Worm (Caenorhabditis elegans): ENCODE data around the gene aagr-1.

The aagr-1 gene

ce11 chrIV:8367887-8368286 is 1.6 kb downstream of the aagr-1 start:
- TF ChIP-seq C06A6.2 (GFP tag; conservative IDR thresholded peaks at IDR 0.05) = no peak
- TF ChIP-seq nfya-1 (tag; optimal IDR thresholded peaks at IDR 0.05; ENCODE audit: borderline replicate concordance, insufficient read depth) = no peak
- no peak for TF ChIP-seq lsy-27 (tag; optimal IDR thresholded peaks at IDR 0.05; ENCODE audit: borderline replicate concordance, insufficient read depth)

ce11 chrIV:8369135-8369534 is 2.8 kb downstream of the aagr-1 start, which contains the start of gene D2096.6:
Gene D2096.6, minus strand, starts transcription at chrIV:8369235.
- no peak for TF ChIP-seq attf-5 (GFP tag; optimal IDR thresholded peaks at IDR 0.05)
- no peak for TF ChIP-seq ets-4 (GFP tag; optimal IDR thresholded peaks at IDR 0.05)

DNA sequence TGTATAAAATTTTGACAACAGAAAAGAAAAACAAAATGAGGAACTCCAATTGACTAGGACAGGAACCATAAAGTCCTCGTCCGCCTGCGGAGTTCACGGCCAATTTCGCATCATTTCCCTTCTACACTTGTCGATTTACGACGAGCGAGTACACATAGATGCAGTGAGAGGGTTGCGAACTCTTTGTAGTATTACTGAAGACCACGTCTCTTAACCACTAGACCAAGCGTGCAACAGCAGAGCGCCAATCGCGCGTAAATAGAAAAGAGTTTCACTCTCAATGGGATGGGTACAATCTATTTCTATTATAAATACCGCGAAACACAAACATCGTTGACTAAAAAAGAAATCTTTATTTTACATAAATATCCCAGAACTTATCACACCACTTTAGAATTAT is 9.1 kb downstream of the aagr-1 start:
- no peak for TF ChIP-seq cebp-2 (GFP tag; IDR thresholded peaks at IDR 0.05)
- no peak for TF ChIP-seq nhr-120 (GFP tag; IDR thresholded peaks at IDR 0.05)
- TF ChIP-seq snpc-3.4 (tag; optimal IDR thresholded peaks at IDR 0.05) = peak; percentile 82
- TF ChIP-seq lag-1 (GFP tag; IDR thresholded peaks at IDR 0.05) = no peak
- peak; percentile 49 for TF ChIP-seq sptf-2 (GFP tag; optimal IDR thresholded peaks at IDR 0.05)
- no peak for TF ChIP-seq fkh-3 (tag; optimal IDR thresholded peaks at IDR 0.05)
- 0 out of 2 replicates have a peak, but pooled peaks have one; percentile 43 for TF ChIP-seq Y67H2A.10 (GFP tag; conservative IDR thresholded peaks at IDR 0.05)
- TF ChIP-seq F52B5.7 (tag; optimal IDR thresholded peaks at IDR 0.05) = peak; percentile 74
- TF ChIP-seq nfya-1 (tag; optimal IDR thresholded peaks at IDR 0.05; ENCODE audit: borderline replicate concordance, insufficient read depth) = no peak
- TF ChIP-seq madf-6 (GFP tag; IDR thresholded peaks at IDR 0.05) = peak; percentile 58; the same call in 1 of the 2 replicates
- no peak for TF ChIP-seq F37B4.10 (GFP tag; IDR thresholded peaks at IDR 0.05)
- TF ChIP-seq ztf-3 (GFP tag; optimal IDR thresholded peaks at IDR 0.05) = no peak
- no peak for TF ChIP-seq egl-18 (GFP tag; IDR thresholded peaks at IDR 0.05)
- peak; percentile 22 for TF ChIP-seq hlh-12 (tag; optimal IDR thresholded peaks at IDR 0.05)
- no peak for TF ChIP-seq hsf-1 (GFP tag; IDR thresholded peaks at IDR 0.05)
- TF ChIP-seq lin-26 (GFP tag; IDR thresholded peaks at IDR 0.05) = peak; percentile 84
- TF ChIP-seq lsl-1 (GFP tag; optimal IDR thresholded peaks at IDR 0.05) = peak; percentile 44
- TF ChIP-seq Y56A3A.18 (GFP tag; IDR thresholded peaks at IDR 0.05) = 0 out of 2 replicates have a peak, but pooled peaks have one; percentile 35
- no peak for TF ChIP-seq sdz-38 (tag; optimal IDR thresholded peaks at IDR 0.05)
- TF ChIP-seq attf-6 (GFP tag; IDR thresholded peaks at IDR 0.05) = 0 out of 2 replicates have a peak, but pooled peaks have one; percentile 16
- peak; percentile 77 for TF ChIP-seq B0261.1 (tag; optimal IDR thresholded peaks at IDR 0.05)
- peak; percentile 23 for TF ChIP-seq ama-1 (optimal IDR thresholded peaks at IDR 0.05)
- peak; percentile 46 to 65 for TF ChIP-seq ama-1 (GFP tag; optimal IDR thresholded peaks at IDR 0.05)
- no peak for TF ChIP-seq let-526 (GFP tag; IDR thresholded peaks at IDR 0.05)
- peak; percentile 33; the same call in 1 of the 2 replicates for TF ChIP-seq K11D2.4 (GFP tag; IDR thresholded peaks at IDR 0.05)
- TF ChIP-seq F57A8.1 (GFP tag; optimal IDR thresholded peaks at IDR 0.05) = no peak
- no peak for TF ChIP-seq C06A6.2 (GFP tag; conservative IDR thresholded peaks at IDR 0.05)
- no peak for TF ChIP-seq ceh-91 (GFP tag; IDR thresholded peaks at IDR 0.05)
- 0 out of 2 replicates have a peak, but pooled peaks have one; percentile 54 for TF ChIP-seq Y79H2A.3 (GFP tag; conservative IDR thresholded peaks at IDR 0.05)
- peak; percentile 76 for TF ChIP-seq mxl-1 (tag; optimal IDR thresholded peaks at IDR 0.05)
- peak; percentile 60 for TF ChIP-seq nhr-80 (tag; optimal IDR thresholded peaks at IDR 0.05)
- no peak for TF ChIP-seq nfya-2 (GFP tag; IDR thresholded peaks at IDR 0.05)
- no peak for TF ChIP-seq ceh-40 (GFP tag; IDR thresholded peaks at IDR 0.05)
- peak; percentile 24 for TF ChIP-seq tlf-1 (GFP tag; optimal IDR thresholded peaks at IDR 0.05)
- TF ChIP-seq dox-1 (GFP tag; IDR thresholded peaks at IDR 0.05) = peak; percentile 82
- TF ChIP-seq egl-44 (GFP tag; IDR thresholded peaks at IDR 0.05) = peak; percentile 67; the same call in 1 of the 2 replicates
- no peak for TF ChIP-seq unc-62 (GFP tag; optimal IDR thresholded peaks at IDR 0.05)
- TF ChIP-seq hmg-20 (GFP tag; IDR thresholded peaks at IDR 0.05) = 0 out of 2 replicates have a peak, but pooled peaks have one; percentile 37
- peak; percentile 56 for TF ChIP-seq ceh-79 (tag; optimal IDR thresholded peaks at IDR 0.05)
- TF ChIP-seq mel-28 (tag; optimal IDR thresholded peaks at IDR 0.05; ENCODE audit: borderline replicate concordance) = no peak
- peak; percentile 66 for TF ChIP-seq ekl-4 (GFP tag; IDR thresholded peaks at IDR 0.05)
- peak; percentile 85 for TF ChIP-seq ZK185.1 (tag; optimal IDR thresholded peaks at IDR 0.05; ENCODE audit: poor library complexity, severe bottlenecking)
